Worm (Caenorhabditis elegans) whole organism, young adult: ENCODE results near the gene ptr-24.

Experiments used
- B0019.2 ChIP-seq: fragments of 200-800 bp; sonication (Bioruptor generic); conservative IDR thresholded peaks from 2 replicates; pipeline ENCODE4 v1.3.6; 2022; ENCODE audit warnings: missing genetic modification reagents, missing genetic modification characterization, missing compliant biosample characterization
- B0035.1 ChIP-seq: sonication (generic microtip); optimal IDR thresholded peaks from 2 replicates; lab custom pipeline; 2016; ENCODE audit warnings: missing genetic modification characterization, mild to moderate bottlenecking, missing compliant biosample characterization, missing genotype, missing genetic modification reagents
- B0261.1 ChIP-seq: sonication (generic microtip); optimal IDR thresholded peaks from 2 replicates; lab custom pipeline; 2016; ENCODE audit warnings: mild to moderate bottlenecking, missing genetic modification characterization, moderate library complexity, missing compliant biosample characterization
- B0336.3 ChIP-seq: fragments of 200-800 bp; sonication (Bioruptor generic); IDR thresholded peaks from 2 replicates; pipeline ENCODE4 v1.3.6; 2022; ENCODE audit warnings: missing genetic modification characterization, missing compliant biosample characterization
- C06A6.2 ChIP-seq: fragments of 200-800 bp; sonication (Bioruptor generic); conservative IDR thresholded peaks from 2 replicates; pipeline ENCODE4 v1.3.6; 2022; ENCODE audit warnings: missing genetic modification characterization, missing compliant biosample characterization
- D2030.7 ChIP-seq: fragments of 200-800 bp; sonication (Bioruptor generic); IDR thresholded peaks from 2 replicates; pipeline ENCODE4 v1.3.6; 2022; ENCODE audit warnings: missing genetic modification reagents, missing genetic modification characterization, missing compliant biosample characterization
- F10E7.11 ChIP-seq: sonication (generic microtip); optimal IDR thresholded peaks from 2 replicates; lab custom pipeline; 2017; ENCODE audit warnings: mild to moderate bottlenecking, missing genetic modification characterization, moderate library complexity, missing compliant biosample characterization
- F39B2.1 ChIP-seq: fragments of 200-800 bp; sonication (Bioruptor generic); IDR thresholded peaks from 2 replicates; pipeline ENCODE4 v1.3.6; 2022; ENCODE audit warnings: missing genetic modification reagents, missing genetic modification characterization, missing compliant biosample characterization
- F49E8.2 ChIP-seq: sonication (generic microtip); optimal IDR thresholded peaks from 3 replicates; lab custom pipeline; 2017; ENCODE audit warnings: missing genetic modification characterization, mild to moderate bottlenecking, missing compliant biosample characterization, antibody characterized with exemption, moderate library complexity; ENCODE audit not compliant: insufficient read depth
- F57A8.1 ChIP-seq: fragments of 200-800 bp; sonication (Bioruptor generic); optimal IDR thresholded peaks from 2 replicates; lab custom pipeline; 2018; ENCODE audit warnings: mild to moderate bottlenecking, missing genetic modification characterization, moderate library complexity, missing compliant biosample characterization
- F57C9.4 ChIP-seq: sonication (generic microtip); optimal IDR thresholded peaks from 2 replicates; lab custom pipeline; 2017; ENCODE audit warnings: mild to moderate bottlenecking, missing genetic modification characterization, missing compliant biosample characterization
- T26A5.8 ChIP-seq: sonication (generic microtip); optimal IDR thresholded peaks from 2 replicates; lab custom pipeline; 2016; ENCODE audit warnings: missing genetic modification characterization, missing compliant biosample characterization
- ZK185.1 ChIP-seq: sonication (generic microtip); optimal IDR thresholded peaks from 2 replicates; lab custom pipeline; 2016; ENCODE audit warnings: mild to moderate bottlenecking, missing genetic modification characterization, missing compliant biosample characterization; ENCODE audit not compliant: poor library complexity, severe bottlenecking
- ama-1 ChIP-seq, 3 experiments: fragments of 150-350 bp in 1 of 3; sonication (generic microtip) in 2 of 3; optimal IDR thresholded peaks; 2 replicates each; lab custom pipeline; 2014 to 2018; ENCODE audit warnings: missing biosample characterization in 2 of 3, missing genetic modification characterization in 2 of 3, missing genetic modification reagents in 2 of 3
- aptf-3 ChIP-seq: fragments of 200-800 bp; sonication (Bioruptor generic); IDR thresholded peaks from 2 replicates; pipeline ENCODE4 v1.3.6; 2022; ENCODE audit warnings: missing genetic modification characterization, missing compliant biosample characterization
- atf-7 ChIP-seq: sonication (generic microtip); optimal IDR thresholded peaks from 2 replicates; lab custom pipeline; 2017; ENCODE audit warnings: mild to moderate bottlenecking, missing genetic modification characterization, missing compliant biosample characterization
- cebp-1 ChIP-seq, 2 experiments: fragments of 200-800 bp in 1 of 2; sonication (Bioruptor generic) in 1 of 2; sonication (generic microtip) in 1 of 2; IDR thresholded peaks in 1 of 2; optimal IDR thresholded peaks in 1 of 2; 2 replicates each; pipeline versions ENCODE4 v1.3.6 to Lab custom; 2017 to 2022; ENCODE audit warnings: missing compliant biosample characterization in 2 of 2, missing genetic modification characterization in 2 of 2, mild to moderate bottlenecking in 1 of 2, missing genetic modification reagents in 1 of 2, moderate library complexity in 1 of 2
- cebp-2 ChIP-seq: fragments of 200-800 bp; sonication (Bioruptor generic); IDR thresholded peaks from 2 replicates; pipeline ENCODE4 v1.3.6; 2022; ENCODE audit warnings: missing genetic modification characterization, missing compliant biosample characterization
- ekl-4 ChIP-seq: fragments of 200-800 bp; sonication (Bioruptor generic); IDR thresholded peaks from 2 replicates; pipeline ENCODE4 v1.3.6; 2022; ENCODE audit warnings: missing genetic modification reagents, missing genetic modification characterization, missing compliant biosample characterization
- ets-4 ChIP-seq: fragments of 200-800 bp; sonication (Bioruptor generic); optimal IDR thresholded peaks from 2 replicates; lab custom pipeline; 2018; ENCODE audit warnings: mild to moderate bottlenecking, missing genetic modification characterization, missing compliant biosample characterization
- hlh-26 ChIP-seq: fragments of 200-800 bp; sonication (Bioruptor generic); conservative IDR thresholded peaks from 2 replicates; pipeline ENCODE4 v1.3.6; 2022; ENCODE audit warnings: missing genetic modification reagents, missing genetic modification characterization, missing compliant biosample characterization
- hrde-1 ChIP-seq: sonication (generic microtip); optimal IDR thresholded peaks from 2 replicates; lab custom pipeline; 2016; ENCODE audit warnings: missing genetic modification characterization, mild to moderate bottlenecking, missing compliant biosample characterization, moderate library complexity, missing genotype, missing genetic modification reagents, borderline replicate concordance
- let-526 ChIP-seq: fragments of 200-800 bp; sonication (Bioruptor generic); IDR thresholded peaks from 2 replicates; pipeline ENCODE4 v1.3.6; 2022; ENCODE audit warnings: missing genetic modification reagents, missing genetic modification characterization, missing compliant biosample characterization
- lin-26 ChIP-seq: fragments of 200-800 bp; sonication (Bioruptor generic); IDR thresholded peaks from 2 replicates; pipeline ENCODE4 v1.3.6; 2022; ENCODE audit warnings: missing genetic modification reagents, missing genetic modification characterization, missing compliant biosample characterization
- lin-54 ChIP-seq: fragments of 200-800 bp; sonication (Bioruptor generic); optimal IDR thresholded peaks from 2 replicates; lab custom pipeline; 2018; ENCODE audit warnings: mild to moderate bottlenecking, missing genetic modification characterization, missing compliant biosample characterization
- madf-8 ChIP-seq: fragments of 200-800 bp; sonication (Bioruptor generic); conservative IDR thresholded peaks from 2 replicates; pipeline ENCODE4 v1.3.6; 2022; ENCODE audit warnings: missing genetic modification reagents, missing genetic modification characterization, missing compliant biosample characterization
- mcd-1 ChIP-seq: fragments of 200-800 bp; sonication (Bioruptor generic); IDR thresholded peaks from 2 replicates; pipeline ENCODE4 v1.3.6; 2022; ENCODE audit warnings: missing genetic modification reagents, missing genetic modification characterization, missing compliant biosample characterization
- mes-4 ChIP-seq: sonication (generic microtip); optimal IDR thresholded peaks from 2 replicates; lab custom pipeline; 2016; ENCODE audit warnings: missing genotype, missing genetic modification characterization, missing compliant biosample characterization
- mxl-1 ChIP-seq: sonication (generic microtip); optimal IDR thresholded peaks from 2 replicates; lab custom pipeline; 2016; ENCODE audit warnings: missing genetic modification characterization, missing compliant biosample characterization
- nhr-120 ChIP-seq: fragments of 200-800 bp; sonication (Bioruptor generic); IDR thresholded peaks from 2 replicates; pipeline ENCODE4 v1.3.6; 2022; ENCODE audit warnings: missing genetic modification characterization, missing compliant biosample characterization
- pbrm-1 ChIP-seq: fragments of 200-800 bp; sonication (Bioruptor generic); IDR thresholded peaks from 2 replicates; pipeline ENCODE4 v1.3.6; 2022; ENCODE audit warnings: missing genetic modification reagents, missing genetic modification characterization, missing compliant biosample characterization
- rcor-1 ChIP-seq: fragments of 200-800 bp; sonication (Bioruptor generic); IDR thresholded peaks from 2 replicates; pipeline ENCODE4 v1.3.6; 2022; ENCODE audit warnings: missing genetic modification reagents, missing genetic modification characterization, missing compliant biosample characterization
- rec-8 ChIP-seq, 2 experiments: sonication (generic microtip); optimal IDR thresholded peaks; 2 replicates each; lab custom pipeline; 2016; ENCODE audit warnings: mild to moderate bottlenecking in 2 of 2, missing genetic modification characterization in 2 of 2, missing genetic modification reagents in 2 of 2, missing genotype in 2 of 2, missing biosample characterization in 1 of 2, missing compliant biosample characterization in 1 of 2, moderate library complexity in 1 of 2
- rpc-1 ChIP-seq, 2 experiments: fragments of 150-350 bp in 1 of 2; sonication (generic microtip) in 1 of 2; optimal IDR thresholded peaks; 2 replicates each; lab custom pipeline; 2014 to 2018; ENCODE audit warnings: missing biosample characterization in 1 of 2, missing genetic modification characterization in 1 of 2, missing genetic modification reagents in 1 of 2, missing genotype in 1 of 2
- snpc-1.3 ChIP-seq: sonication (generic microtip); optimal IDR thresholded peaks from 2 replicates; lab custom pipeline; 2017; ENCODE audit warnings: missing genetic modification characterization, mild to moderate bottlenecking, missing compliant biosample characterization, antibody characterized with exemption, moderate library complexity, missing genotype, missing genetic modification reagents; ENCODE audit not compliant: insufficient read depth
- snpc-4 ChIP-seq, 5 experiments: fragments of 150-350 bp in 1 of 5; sonication (generic microtip) in 4 of 5; optimal IDR thresholded peaks; 2 replicates each; lab custom pipeline; 2014 to 2018; ENCODE audit warnings: missing genetic modification characterization in 5 of 5, missing biosample characterization in 3 of 5, antibody characterized with exemption in 2 of 5, mild to moderate bottlenecking in 2 of 5, missing compliant biosample characterization in 2 of 5, missing genotype in 2 of 5, moderate library complexity in 2 of 5, missing genetic modification reagents in 1 of 5
- tbp1 ChIP-seq: fragments of 200-800 bp; sonication (Bioruptor generic); optimal IDR thresholded peaks from 2 replicates; lab custom pipeline; 2018; ENCODE audit warnings: mild to moderate bottlenecking, missing genetic modification characterization, missing compliant biosample characterization
- tlf-1 ChIP-seq: fragments of 200-800 bp; sonication (Bioruptor generic); optimal IDR thresholded peaks from 2 replicates; lab custom pipeline; 2018; ENCODE audit warnings: mild to moderate bottlenecking, missing genetic modification characterization, missing compliant biosample characterization
- unc-130 ChIP-seq: sonication (generic microtip); optimal IDR thresholded peaks from 2 replicates; lab custom pipeline; 2016; ENCODE audit warnings: missing genetic modification reagents, missing genetic modification characterization, missing compliant biosample characterization
- zim-3 ChIP-seq: sonication (generic microtip); optimal IDR thresholded peaks from 2 replicates; lab custom pipeline; 2017; ENCODE audit warnings: mild to moderate bottlenecking, missing genetic modification characterization, moderate library complexity, missing compliant biosample characterization
- ztf-28 ChIP-seq: fragments of 200-800 bp; sonication (Bioruptor generic); IDR thresholded peaks from 2 replicates; pipeline ENCODE4 v1.3.6; 2022; ENCODE audit warnings: missing genetic modification reagents, missing genetic modification characterization, missing compliant biosample characterization
- ztf-3 ChIP-seq: fragments of 200-800 bp; sonication (Bioruptor generic); optimal IDR thresholded peaks from 2 replicates; lab custom pipeline; 2018; ENCODE audit warnings: mild to moderate bottlenecking, missing genetic modification characterization, missing compliant biosample characterization

ptr-24 gene

DNA sequence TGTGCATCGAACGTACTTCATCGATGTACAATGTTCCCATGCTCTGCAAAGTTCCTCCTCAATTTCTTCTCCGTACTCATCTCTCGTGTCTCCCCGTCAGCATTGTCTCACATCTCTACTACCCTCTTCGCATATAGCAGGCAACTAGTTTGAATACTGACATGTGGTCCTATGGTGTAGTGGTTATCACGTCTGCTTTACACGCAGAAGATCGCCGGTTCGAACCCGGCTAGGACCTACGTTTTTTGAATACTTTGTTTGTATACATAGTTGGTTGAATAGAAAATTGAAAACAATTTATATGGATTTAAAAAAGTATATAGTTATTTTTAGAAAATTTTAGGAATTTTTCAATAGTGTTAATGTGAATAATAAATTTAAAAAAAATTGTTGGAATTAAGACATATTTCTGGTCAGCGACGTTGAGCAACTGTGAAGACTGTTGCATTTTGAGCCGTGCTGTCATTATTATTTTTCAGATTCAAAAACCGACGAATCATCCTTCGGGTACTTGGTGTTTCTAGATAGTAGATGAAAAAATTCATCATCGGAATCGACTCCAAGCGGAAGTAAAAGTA lies 30.9 kb upstream of the ptr-24 start (continued):
- TF ChIP-seq tbp1 (GFP tag; lab: Kevin White, UChicago) = peak; percentile 99
- TF ChIP-seq B0035.1 (tag; lab: Kevin White, UChicago) = peak; percentile 89
- peak; percentile 64; the same call in 1 of the 2 replicates for TF ChIP-seq ztf-28 (GFP tag; lab: Robert Waterston, UW)
- peak; percentile 90 for TF ChIP-seq cebp-2 (GFP tag; lab: Robert Waterston, UW)
- TF ChIP-seq hlh-26 (GFP tag; lab: Robert Waterston, UW) = 0 out of 2 replicates have a peak, but pooled peaks have one; percentile 33
- no peak; the same call in none of the 2 replicates for TF ChIP-seq mcd-1 (GFP tag; lab: Robert Waterston, UW)
- TF ChIP-seq nhr-120 (GFP tag; lab: Robert Waterston, UW) = 0 out of 2 replicates have a peak, but pooled peaks have one; percentile 47
- TF ChIP-seq let-526 (GFP tag; lab: Robert Waterston, UW) = 0 out of 2 replicates have a peak, but pooled peaks have one; percentile 78
- TF ChIP-seq atf-7 (tag; lab: Kevin White, UChicago) = peak; percentile 83
- TF ChIP-seq mxl-1 (tag; lab: Kevin White, UChicago) = peak; percentile 93
- peak; percentile 71 for TF ChIP-seq C06A6.2 (GFP tag; lab: Robert Waterston, UW)
- TF ChIP-seq hrde-1 (tag; lab: Kevin White, UChicago) = peak; percentile 90
- 0 out of 2 replicates have a peak, but pooled peaks have one; percentile 17 for TF ChIP-seq madf-8
- TF ChIP-seq unc-130 (GFP tag; lab: Kevin White, UChicago) = peak; percentile 87
- TF ChIP-seq rpc-1 (optimal IDR thresholded peaks at IDR 0.05; lab: Kevin White, UChicago) = peak; percentile 99
- TF ChIP-seq rpc-1 (tag; optimal IDR thresholded peaks at IDR 0.05; lab: Kevin White, UChicago) = peak; percentile 100
- TF ChIP-seq tlf-1 (GFP tag; lab: Kevin White, UChicago) = peak; percentile 62
- peak; percentile 94 for TF ChIP-seq ZK185.1 (tag; lab: Kevin White, UChicago)
- peak; percentile 91 for TF ChIP-seq F10E7.11 (tag; lab: Kevin White, UChicago)
- peak; percentile 82 for TF ChIP-seq F57A8.1
- no peak for TF ChIP-seq F49E8.2 (tag; lab: Kevin White, UChicago)
- TF ChIP-seq zim-3 (tag; lab: Kevin White, UChicago) = peak; percentile 91
- TF ChIP-seq B0336.3 (GFP tag; lab: Robert Waterston, UW) = no peak; the same call in 1 of the 2 replicates
- peak; percentile 91 to 94 for TF ChIP-seq rec-8 (tag; optimal IDR thresholded peaks at IDR 0.05; lab: Kevin White, UChicago)
- peak; percentile 63 for TF ChIP-seq ets-4 (GFP tag; lab: Kevin White, UChicago)
- TF ChIP-seq mes-4 = peak; percentile 85
- TF ChIP-seq ekl-4 (GFP tag; lab: Robert Waterston, UW) = peak; percentile 87
- peak; percentile 35 for TF ChIP-seq F57C9.4 (tag; lab: Kevin White, UChicago)
- no peak for TF ChIP-seq aptf-3
- TF ChIP-seq lin-54 = no peak
- peak; percentile 93; the same call in 1 of the 2 replicates for TF ChIP-seq rcor-1 (GFP tag; lab: Robert Waterston, UW)
- TF ChIP-seq ztf-3 (GFP tag; lab: Kevin White, UChicago) = peak; percentile 61
- TF ChIP-seq F39B2.1 (GFP tag; lab: Robert Waterston, UW) = no peak

DNA sequence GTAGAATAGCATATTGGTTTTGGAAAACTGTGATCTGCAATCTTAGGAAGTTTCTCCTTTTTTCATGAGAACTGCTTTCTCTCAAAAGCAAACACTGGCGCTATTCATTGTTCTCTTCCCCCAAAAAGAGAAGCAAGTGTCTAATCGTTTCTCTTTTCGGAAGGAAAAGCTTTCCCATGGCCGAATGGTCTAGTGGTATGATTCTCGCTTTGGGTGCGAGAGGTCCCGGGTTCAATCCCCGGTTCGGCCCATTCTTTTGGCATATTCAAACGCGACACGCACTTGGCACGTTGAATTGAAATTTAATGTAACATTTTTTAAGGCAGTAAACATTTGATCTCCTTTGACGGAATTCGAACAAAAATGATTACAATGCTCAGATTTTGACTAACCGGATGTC lies 30.0 kb upstream of the ptr-24 start:
- TF ChIP-seq mcd-1 (GFP tag; lab: Robert Waterston, UW) (0 out of 2 replicates have a peak, but pooled peaks have one; percentile 6), pbrm-1 (GFP tag; lab: Robert Waterston, UW) (0 out of 2 replicates have a peak, but pooled peaks have one; percentile 21), mxl-1 (tag; lab: Kevin White, UChicago) (peak; percentile 15), T26A5.8 (tag; lab: Kevin White, UChicago) (no peak), rcor-1 (GFP tag; lab: Robert Waterston, UW) (peak; percentile 31; the same call in 1 of the 2 replicates), B0261.1 (tag; lab: Kevin White, UChicago) (peak; percentile 67), cebp-1 (GFP tag; IDR thresholded peaks at IDR 0.05; lab: Robert Waterston, UW) (no peak), cebp-1 (tag; optimal IDR thresholded peaks at IDR 0.05; lab: Kevin White, UChicago) (peak; percentile 40), tbp1 (GFP tag; lab: Kevin White, UChicago) (peak; percentile 86), D2030.7 (GFP tag; lab: Robert Waterston, UW) (peak; percentile 51), snpc-4 (GFP tag; optimal IDR thresholded peaks at IDR 0.05; lab: Kevin White, UChicago) (peak; percentile 47), snpc-4 (tag; optimal IDR thresholded peaks at IDR 0.05; lab: Kevin White, UChicago) (peak in 2 of 4 experiments; percentile 10 to 60), ama-1 (optimal IDR thresholded peaks at IDR 0.05; lab: Kevin White, UChicago) (no peak), ama-1 (GFP tag; optimal IDR thresholded peaks at IDR 0.05; lab: Kevin White, UChicago) (peak in 1 of 2 experiments; percentile 71), rpc-1 (optimal IDR thresholded peaks at IDR 0.05; lab: Kevin White, UChicago) (peak; percentile 68), rpc-1 (tag; optimal IDR thresholded peaks at IDR 0.05; lab: Kevin White, UChicago) (peak; percentile 79), B0019.2 (GFP tag; lab: Robert Waterston, UW) (no peak), ZK185.1 (tag; lab: Kevin White, UChicago) (peak; percentile 15), lin-26 (GFP tag; lab: Robert Waterston, UW) (peak; percentile 59), snpc-1.3 (tag; lab: Kevin White, UChicago) (peak; percentile 49)
